Fruit fly (Drosophila melanogaster) whole organism, embryonic: ENCODE data around the gene CG2691.

ENCODE experiments used
- Atf-2 ChIP-seq: fragments of 200-800 bp; sonication (Bioruptor generic); optimal IDR thresholded peaks from 2 replicates; lab custom pipeline; 2016; ENCODE audit warnings: missing biosample characterization, missing genetic modification characterization
- Awh ChIP-seq: fragments of 200-800 bp; sonication (Bioruptor generic); IDR thresholded peaks from 2 replicates; pipeline ENCODE4, ENCODE4 v1.3.6; 2022; ENCODE audit warnings: missing biosample characterization, missing genetic modification characterization
- CG10321 ChIP-seq: fragments of 200-800 bp; sonication (Bioruptor generic); IDR thresholded peaks from 2 replicates; pipeline ENCODE4 v1.3.6; 2022; ENCODE audit warnings: missing biosample characterization, missing genetic modification characterization
- CG10366 ChIP-seq: fragments of 200-800 bp; sonication (Bioruptor generic); IDR thresholded peaks from 2 replicates; pipeline ENCODE4 v1.3.6; 2022; ENCODE audit warnings: missing biosample characterization, missing genetic modification characterization
- CG10431 ChIP-seq: fragments of 200-800 bp; sonication (Bioruptor generic); optimal IDR thresholded peaks from 3 replicates; lab custom pipeline; 2018; ENCODE audit warnings: missing biosample characterization, mild to moderate bottlenecking, missing genetic modification characterization
- CG10654 ChIP-seq: fragments of 200-800 bp; sonication (Bioruptor generic); optimal IDR thresholded peaks from 2 replicates; lab custom pipeline; 2016; ENCODE audit warnings: missing biosample characterization, missing genetic modification characterization
- CG10959 ChIP-seq: fragments of 200-800 bp; sonication (Bioruptor generic); IDR thresholded peaks from 2 replicates; pipeline ENCODE4 v1.3.6; 2022; ENCODE audit warnings: missing biosample characterization, missing genetic modification characterization
- CG11085 ChIP-seq: fragments of 200-800 bp; sonication (Bioruptor generic); IDR thresholded peaks from 2 replicates; pipeline ENCODE4 v1.3.6; 2022; ENCODE audit warnings: missing biosample characterization, missing genetic modification characterization
- CG13296 ChIP-seq: fragments of 200-800 bp; sonication (Bioruptor generic); optimal IDR thresholded peaks from 3 replicates; lab custom pipeline; 2018; ENCODE audit warnings: missing biosample characterization, mild to moderate bottlenecking, missing genetic modification characterization
- CG13624 ChIP-seq: fragments of 200-800 bp; sonication (Bioruptor generic); optimal IDR thresholded peaks from 2 replicates; lab custom pipeline; 2016; ENCODE audit warnings: missing biosample characterization, missing genetic modification characterization
- CG15696 ChIP-seq: fragments of 200-800 bp; sonication (Bioruptor generic); optimal IDR thresholded peaks from 2 replicates; lab custom pipeline; 2019; ENCODE audit warnings: missing biosample characterization, mild to moderate bottlenecking, missing genetic modification characterization, moderate library complexity
- CG1647 ChIP-seq: fragments of 200-800 bp; sonication (Bioruptor generic); optimal IDR thresholded peaks from 3 replicates; lab custom pipeline; 2016; ENCODE audit warnings: missing biosample characterization, missing genetic modification characterization
- CG16779 ChIP-seq: fragments of 200-800 bp; sonication (Bioruptor generic); IDR thresholded peaks from 2 replicates; pipeline ENCODE4 v1.3.6; 2022; ENCODE audit warnings: missing biosample characterization, missing genetic modification characterization
- CG16863 ChIP-seq: fragments of 200-800 bp; sonication (Bioruptor generic); optimal IDR thresholded peaks from 3 replicates; lab custom pipeline; 2016; ENCODE audit warnings: missing biosample characterization, missing genetic modification characterization
- CG17829 ChIP-seq: fragments of 200-800 bp; optimal IDR thresholded peaks from 2 replicates; lab custom pipeline; 2019; ENCODE audit warnings: missing biosample characterization, mild to moderate bottlenecking, missing genetic modification characterization, moderate library complexity
- CG1792 ChIP-seq: fragments of 200-800 bp; sonication (Bioruptor generic); optimal IDR thresholded peaks from 2 replicates; lab custom pipeline; 2016; ENCODE audit warnings: missing biosample characterization, missing genetic modification characterization
- CG1832 ChIP-seq: fragments of 200-800 bp; sonication (Bioruptor generic); optimal IDR thresholded peaks from 2 replicates; lab custom pipeline; 2017; ENCODE audit warnings: missing biosample characterization, mild to moderate bottlenecking, missing genetic modification characterization, inconsistent platforms
- CG18476 ChIP-seq: fragments of 200-800 bp; sonication (Bioruptor generic); optimal IDR thresholded peaks from 2 replicates; lab custom pipeline; 2016; ENCODE audit warnings: missing biosample characterization, mild to moderate bottlenecking, missing genetic modification characterization
- CG18599 ChIP-seq: fragments of 200-800 bp; sonication (Bioruptor generic); optimal IDR thresholded peaks from 3 replicates; lab custom pipeline; 2017; ENCODE audit warnings: missing biosample characterization, missing genetic modification characterization, mild to moderate bottlenecking, moderate library complexity, missing genetic modification reagents
- CG3163 ChIP-seq: fragments of 200-800 bp; sonication (Bioruptor generic); optimal IDR thresholded peaks from 3 replicates; lab custom pipeline; 2016; ENCODE audit warnings: missing biosample characterization, missing genetic modification characterization
- CG32532 ChIP-seq: fragments of 200-800 bp; sonication (Bioruptor generic); IDR thresholded peaks from 2 replicates; pipeline ENCODE4 v1.3.6; 2022; ENCODE audit warnings: missing biosample characterization, missing genetic modification characterization
- CG3281 ChIP-seq: fragments of 200-800 bp; sonication (Bioruptor generic); optimal IDR thresholded peaks from 3 replicates; lab custom pipeline; 2017; ENCODE audit warnings: missing biosample characterization, mild to moderate bottlenecking, missing genetic modification characterization
- CG4424 ChIP-seq: fragments of 200-800 bp; sonication (Bioruptor generic); optimal IDR thresholded peaks from 3 replicates; lab custom pipeline; 2016; ENCODE audit warnings: missing biosample characterization, missing genetic modification characterization
- CG6654 ChIP-seq: fragments of 200-800 bp; sonication (Bioruptor generic); optimal IDR thresholded peaks from 2 replicates; lab custom pipeline; 2017; ENCODE audit warnings: missing biosample characterization, mild to moderate bottlenecking, missing genetic modification characterization
- CG6683 ChIP-seq: fragments of 200-800 bp; sonication (Bioruptor generic); optimal IDR thresholded peaks from 2 replicates; lab custom pipeline; 2017; ENCODE audit warnings: missing biosample characterization, mild to moderate bottlenecking, missing genetic modification characterization, missing genetic modification reagents
- CG6765 ChIP-seq: fragments of 200-800 bp; sonication (Bioruptor generic); optimal IDR thresholded peaks from 3 replicates; lab custom pipeline; 2017; ENCODE audit warnings: missing biosample characterization, mild to moderate bottlenecking, missing genetic modification characterization
- CG7357 ChIP-seq: fragments of 200-800 bp; sonication (Bioruptor generic); IDR thresholded peaks from 3 replicates; pipeline ENCODE4 v1.3.6; 2022; ENCODE audit warnings: missing biosample characterization, missing genetic modification characterization
- CG7372 ChIP-seq: fragments of 200-800 bp; sonication (Bioruptor generic); IDR thresholded peaks from 2 replicates; pipeline ENCODE4 v1.3.6; 2022; ENCODE audit warnings: missing biosample characterization, missing genetic modification characterization
- CG7786 ChIP-seq: fragments of 200-800 bp; sonication (Bioruptor generic); optimal IDR thresholded peaks from 2 replicates; lab custom pipeline; 2016; ENCODE audit warnings: missing biosample characterization, missing genetic modification characterization
- CG9817 ChIP-seq: fragments of 200-800 bp; sonication (Bioruptor generic); optimal IDR thresholded peaks from 2 replicates; lab custom pipeline; 2018; ENCODE audit warnings: missing biosample characterization, mild to moderate bottlenecking, missing genetic modification characterization, moderate library complexity
- CkIIα-i1 ChIP-seq: fragments of 200-800 bp; sonication (Bioruptor generic); IDR thresholded peaks from 2 replicates; pipeline ENCODE4 v1.3.6; 2022; ENCODE audit warnings: missing biosample characterization, missing genetic modification characterization
- Eip74EF ChIP-seq, 2 experiments: fragments of 200-800 bp in 1 of 2; fragments of >200 bp in 1 of 2; sonication (Bioruptor generic) in 1 of 2; optimal IDR thresholded peaks; 2 replicates each; lab custom pipeline; 2017 to 2019; ENCODE audit warnings: missing biosample characterization in 2 of 2, missing genetic modification characterization in 2 of 2, mild to moderate bottlenecking in 1 of 2, moderate library complexity in 1 of 2
- Hr78 ChIP-seq, 2 experiments: fragments of 200-800 bp in 1 of 2; fragments of >200 bp in 1 of 2; sonication (Bioruptor generic) in 1 of 2; optimal IDR thresholded peaks; 2 replicates each; lab custom pipeline; 2017 to 2019; ENCODE audit warnings: missing biosample characterization in 2 of 2, missing genetic modification characterization in 2 of 2, mild to moderate bottlenecking in 1 of 2, moderate library complexity in 1 of 2
- Med ChIP-seq: fragments of 200-800 bp; sonication (Bioruptor generic); peaks from one replicate; lab custom pipeline; 2016; ENCODE audit warnings: missing biosample characterization, missing genetic modification characterization, mild to moderate bottlenecking, inconsistent platforms, moderate library complexity
- Opbp ChIP-seq: fragments of 200-800 bp; sonication (Bioruptor generic); IDR thresholded peaks from 3 replicates; pipeline ENCODE4 v1.3.6; 2022; ENCODE audit warnings: missing biosample characterization, missing genetic modification characterization; ENCODE audit not compliant: partially characterized antibody
- Sox102F ChIP-seq: fragments of 200-800 bp; sonication (Bioruptor generic); optimal IDR thresholded peaks from 2 replicates; lab custom pipeline; 2018; ENCODE audit warnings: missing biosample characterization, mild to moderate bottlenecking, missing genetic modification characterization, moderate library complexity
- caup ChIP-seq: fragments of 200-800 bp; sonication (Bioruptor generic); optimal IDR thresholded peaks from 3 replicates; lab custom pipeline; 2017; ENCODE audit warnings: missing biosample characterization, mild to moderate bottlenecking, missing genetic modification characterization, moderate library complexity; ENCODE audit not compliant: severe bottlenecking
- chif ChIP-seq, 2 experiments: fragments of 200-800 bp; sonication (Bioruptor generic); optimal IDR thresholded peaks; 3 replicates each; lab custom pipeline; 2016; ENCODE audit warnings: missing biosample characterization in 2 of 2, missing genetic modification characterization in 2 of 2
- croc ChIP-seq: fragments of 200-800 bp; sonication (Bioruptor generic); conservative IDR thresholded peaks from 3 replicates; pipeline ENCODE4 v1.3.6; 2022; ENCODE audit warnings: missing biosample characterization, missing genetic modification characterization
- crol ChIP-seq: fragments of 200-800 bp; sonication (Bioruptor generic); IDR thresholded peaks from 2 replicates; pipeline ENCODE4 v1.3.6; 2022; ENCODE audit warnings: missing biosample characterization, missing genetic modification characterization
- da ChIP-seq: fragments of 200-800 bp; sonication (Bioruptor generic); optimal IDR thresholded peaks from 2 replicates; lab custom pipeline; 2016; ENCODE audit warnings: missing biosample characterization, missing genetic modification characterization
- fru ChIP-seq: fragments of >200 bp; optimal IDR thresholded peaks from 2 replicates; lab custom pipeline; 2017
- gcm2 ChIP-seq: fragments of 200-800 bp; sonication (Bioruptor generic); optimal IDR thresholded peaks from 2 replicates; lab custom pipeline; 2016; ENCODE audit warnings: missing biosample characterization, missing genetic modification characterization
- knrl ChIP-seq: fragments of 200-800 bp; sonication (Bioruptor generic); IDR thresholded peaks from 3 replicates; pipeline ENCODE4 v1.3.6; 2022; ENCODE audit warnings: missing biosample characterization, missing genetic modification characterization; ENCODE audit not compliant: partially characterized antibody
- lab ChIP-seq: fragments of 200-800 bp; sonication (Bioruptor generic); optimal IDR thresholded peaks from 3 replicates; lab custom pipeline; 2017; ENCODE audit warnings: missing biosample characterization, missing genetic modification characterization, mild to moderate bottlenecking, moderate library complexity, missing genetic modification reagents
- nerfin-1 ChIP-seq: fragments of 200-800 bp; sonication (Bioruptor generic); optimal IDR thresholded peaks from 3 replicates; lab custom pipeline; 2019; ENCODE audit warnings: missing biosample characterization, mild to moderate bottlenecking, missing genetic modification characterization, moderate library complexity
- pho ChIP-seq: fragments of 200-800 bp; sonication (Bioruptor generic); optimal IDR thresholded peaks from 2 replicates; lab custom pipeline; 2016; ENCODE audit warnings: missing biosample characterization, missing genetic modification characterization
- row ChIP-seq: fragments of 200-800 bp; sonication (Bioruptor generic); IDR thresholded peaks from 3 replicates; pipeline ENCODE4 v1.3.6; 2022; ENCODE audit warnings: missing biosample characterization, missing genetic modification characterization
- sim ChIP-seq: fragments of 200-800 bp; sonication (Bioruptor generic); IDR thresholded peaks from 2 replicates; pipeline ENCODE4 v1.3.6; 2022; ENCODE audit warnings: missing biosample characterization, missing genetic modification characterization
- sug ChIP-seq: fragments of 200-800 bp; optimal IDR thresholded peaks from 2 replicates; lab custom pipeline; 2019; ENCODE audit warnings: missing biosample characterization, mild to moderate bottlenecking, missing genetic modification characterization, moderate library complexity
- unc-4 ChIP-seq: fragments of 200-800 bp; sonication (Bioruptor generic); IDR thresholded peaks from 2 replicates; pipeline ENCODE4 v1.3.6; 2022; ENCODE audit warnings: missing biosample characterization, missing genetic modification characterization; ENCODE audit not compliant: partially characterized antibody
- yki ChIP-seq: fragments of >200 bp; optimal IDR thresholded peaks from 3 replicates; lab custom pipeline; 2018

The CG2691 gene

dm6 chrX:13570255-13570654, 54.0 kb downstream of the CG2691 start (continued):
- TF ChIP-seq chif (GFP tag; optimal IDR thresholded peaks at IDR 0.05; lab: Kevin White, UChicago) (no peak), CG16863 (GFP tag; lab: Kevin White, UChicago) (no peak), CkIIα-i1 (no peak), Sox102F (GFP tag; lab: Kevin White, UChicago) (peak; percentile 6), CG1832 (no peak), Awh (GFP tag; lab: Robert Waterston, UW) (peak; percentile 66; the same call in 1 of the 2 replicates), CG15696 (tag; lab: Kevin White, UChicago) (no peak), CG16779 (no peak), CG10959 (GFP tag; lab: Robert Waterston, UW) (no peak), CG10366 (GFP tag; lab: Robert Waterston, UW) (no peak), CG10431 (GFP tag; lab: Kevin White, UChicago) (no peak), CG4424 (GFP tag; lab: Kevin White, UChicago) (peak; percentile 0), CG18476 (GFP tag; lab: Kevin White, UChicago) (no peak), CG6654 (GFP tag; lab: Kevin White, UChicago) (no peak), CG3163 (GFP tag; lab: Kevin White, UChicago) (no peak), CG1792 (GFP tag; lab: Kevin White, UChicago) (no peak), CG6683 (GFP tag; lab: Kevin White, UChicago) (peak; percentile 13), unc-4 (GFP tag; lab: Robert Waterston, UW) (no peak), knrl (GFP tag; lab: Robert Waterston, UW) (no peak), pho (GFP tag; lab: Kevin White, UChicago) (no peak), Opbp (GFP tag; lab: Robert Waterston, UW) (no peak), gcm2 (GFP tag; lab: Kevin White, UChicago) (no peak), CG1647 (GFP tag; lab: Kevin White, UChicago) (no peak), CG13624 (no peak), Atf-2 (no peak), CG13296 (peak; percentile 22), CG10321 (GFP tag; lab: Robert Waterston, UW) (no peak), yki (lab: Kevin White, UChicago) (no peak), CG9817 (tag; lab: Kevin White, UChicago) (no peak), CG32532 (GFP tag; lab: Robert Waterston, UW) (no peak), Eip74EF (GFP tag; optimal IDR thresholded peaks at IDR 0.05; lab: Kevin White, UChicago) (no peak), nerfin-1 (tag; lab: Kevin White, UChicago) (no peak), Med (GFP tag; lab: Kevin White, UChicago) (peak; percentile 68), lab (GFP tag; lab: Kevin White, UChicago) (peak; percentile 56), CG7357 (GFP tag; lab: Robert Waterston, UW) (no peak), caup (GFP tag; lab: Kevin White, UChicago) (peak; percentile 33), fru (lab: Kevin White, UChicago) (no peak), Hr78 (GFP tag; optimal IDR thresholded peaks at IDR 0.05; lab: Kevin White, UChicago) (no peak), CG6765 (GFP tag; lab: Kevin White, UChicago) (no peak), CG10654 (GFP tag; lab: Kevin White, UChicago) (no peak), crol (GFP tag; lab: Robert Waterston, UW) (no peak), sim (GFP tag; lab: Robert Waterston, UW) (no peak), sug (tag; lab: Kevin White, UChicago) (no peak), CG7786 (GFP tag; lab: Kevin White, UChicago) (no peak), CG18599 (peak; percentile 61), CG17829 (no peak), CG11085 (GFP tag; lab: Robert Waterston, UW) (no peak), da (GFP tag; lab: Kevin White, UChicago) (no peak), CG3281 (peak; percentile 22), CG7372 (no peak), row (no peak), croc (GFP tag; lab: Robert Waterston, UW) (no peak)
